Fruit fly (Drosophila melanogaster): ENCODE results near the gene CtsK1.

CtsK1 gene

dm6 chr3L:13965502-13965843 is 28.6 kb upstream of the CtsK1 start:
- TF ChIP-seq CG15336 (GFP tag; IDR thresholded peaks at IDR 0.05) (0 out of 2 replicates have a peak, but pooled peaks have one; percentile 5), CG8632 (GFP tag; optimal IDR thresholded peaks at IDR 0.05) (no peak)

DNA sequence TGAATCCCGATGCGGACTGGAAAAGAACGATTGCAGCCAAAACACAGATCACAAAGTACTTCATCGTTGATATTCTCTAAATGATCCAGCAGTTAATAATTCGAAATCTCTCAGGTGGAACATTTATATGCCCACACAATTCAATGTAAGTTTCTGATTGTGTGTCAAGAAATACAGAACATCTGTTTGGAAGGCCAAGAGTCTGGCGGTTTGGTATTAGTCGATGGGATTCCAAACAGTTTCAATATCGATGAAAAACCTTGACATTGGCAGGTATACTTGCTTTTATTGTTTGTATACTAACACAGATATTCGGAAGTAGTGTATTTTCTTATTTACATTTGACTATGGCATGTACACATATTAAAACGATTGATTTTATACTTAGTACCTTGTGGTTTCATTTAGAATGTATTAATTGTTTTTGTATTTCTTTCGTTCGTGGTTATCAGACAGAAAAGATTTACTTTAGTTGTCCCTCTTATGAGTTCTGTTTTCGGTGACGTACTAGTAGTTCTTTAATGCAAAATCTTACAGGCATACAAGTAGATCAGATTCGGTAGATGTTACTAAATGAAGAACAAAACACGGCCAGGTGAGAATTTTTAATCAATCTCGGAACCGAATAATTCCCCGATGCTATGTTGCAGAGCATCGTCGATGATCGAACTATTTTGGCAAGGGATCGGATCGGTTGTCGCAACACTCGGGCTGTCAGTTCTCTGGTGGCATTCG is 20.5 kb upstream of the CtsK1 start, which contains the start of the genes CG13738 and Hsc70-1:
Gene CG13738, minus strand, starts transcription at position 101 of the 735 bp plus-strand sequence.
Gene Hsc70-1, plus strand, starts transcription at position 685 of the 735 bp plus-strand sequence.
- TF ChIP-seq topi (GFP tag; optimal IDR thresholded peaks at IDR 0.05) (no peak), CG10631 (GFP tag; optimal IDR thresholded peaks at IDR 0.05) (no peak), CG16779 (tag; optimal IDR thresholded peaks at IDR 0.05) (no peak), Sox14 (GFP tag; optimal IDR thresholded peaks at IDR 0.05) (no peak)

DNA sequence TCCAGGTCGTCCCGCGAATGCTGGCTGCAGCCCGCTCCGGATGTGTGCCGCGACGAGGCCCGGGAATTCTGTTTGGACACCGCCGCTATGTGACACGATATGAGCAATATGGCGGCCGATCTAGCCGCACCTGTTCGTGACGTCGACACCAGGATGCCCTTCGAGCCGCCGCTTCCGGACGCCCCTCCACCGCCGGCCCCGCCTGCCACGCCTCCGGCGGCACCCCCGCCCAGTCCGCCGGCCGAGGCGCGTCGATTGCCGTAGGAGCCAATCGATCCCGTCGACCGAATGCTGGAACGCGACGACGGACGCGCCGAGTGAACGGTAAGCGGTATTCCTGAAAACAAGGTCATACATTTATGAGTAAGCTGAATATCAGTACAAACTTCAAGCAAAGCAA is 11.5 kb upstream of the CtsK1 start:
- TF ChIP-seq CG11762 (GFP tag; optimal IDR thresholded peaks at IDR 0.05; ENCODE audit: insufficient read depth) (no peak), Sox15 (GFP tag; optimal IDR thresholded peaks at IDR 0.05) (no peak), topi (GFP tag; optimal IDR thresholded peaks at IDR 0.05) (no peak), Eip93F (GFP tag; optimal IDR thresholded peaks at IDR 0.05) (no peak), fd85E (GFP tag; optimal IDR thresholded peaks at IDR 0.05) (no peak), Smox (GFP tag; optimal IDR thresholded peaks at IDR 0.05) (no peak)

DNA sequence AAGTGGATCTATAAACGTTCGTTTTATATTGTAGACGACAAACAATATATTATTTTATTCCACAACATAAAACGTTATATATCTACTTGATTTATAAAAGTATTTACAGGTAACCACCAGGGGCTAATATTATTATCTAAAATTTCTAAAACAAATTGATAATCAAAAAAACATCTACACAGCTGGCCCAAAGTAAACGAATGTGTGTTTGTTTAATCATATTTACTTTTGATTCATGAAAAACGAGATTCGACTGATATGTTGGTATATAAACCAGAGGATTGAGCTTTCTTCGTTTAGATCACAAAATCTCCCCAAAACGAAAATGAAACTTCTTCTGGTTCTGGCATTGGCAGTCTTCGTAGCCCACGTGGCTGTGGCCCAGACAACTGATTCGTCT is 7.7 kb upstream of the CtsK1 start, which contains the start of gene CG17362:
Gene CG17362, plus strand, starts transcription at position 291 of the 400 bp plus-strand sequence.
- TF ChIP-seq CG6854 (GFP tag; optimal IDR thresholded peaks at IDR 0.05) = no peak
- no peak for TF ChIP-seq Sox15 (GFP tag; optimal IDR thresholded peaks at IDR 0.05)
- no peak for TF ChIP-seq CG6808 (GFP tag; optimal IDR thresholded peaks at IDR 0.05)
- TF ChIP-seq CG6792 (GFP tag; optimal IDR thresholded peaks at IDR 0.05) = no peak
- TF ChIP-seq CG9139 (GFP tag; optimal IDR thresholded peaks at IDR 0.05) = no peak
- no peak for TF ChIP-seq esn (GFP tag; optimal IDR thresholded peaks at IDR 0.05)
- no peak for TF ChIP-seq CG3032 (tag; optimal IDR thresholded peaks at IDR 0.05)
- no peak for TF ChIP-seq cyc (GFP tag; optimal IDR thresholded peaks at IDR 0.05)
- TF ChIP-seq Hr39 (GFP tag; optimal IDR thresholded peaks at IDR 0.05) = no peak
- TF ChIP-seq CG11294 (GFP tag; IDR thresholded peaks at IDR 0.05) = no peak
- TF ChIP-seq CG31627 (GFP tag; optimal IDR thresholded peaks at IDR 0.05) = no peak
- TF ChIP-seq CG10631 (GFP tag; optimal IDR thresholded peaks at IDR 0.05) = no peak
- TF ChIP-seq pdm3 (GFP tag; optimal IDR thresholded peaks at IDR 0.05) = no peak
- no peak for TF ChIP-seq topi (GFP tag; optimal IDR thresholded peaks at IDR 0.05)

dm6 chr3L:13987578-13987977 is 6.5 kb upstream of the CtsK1 start, which contains the start of gene CG9040:
Gene CG9040 (plus strand): TSS chr3L:13987878.
- TF ChIP-seq CG6792 (GFP tag; optimal IDR thresholded peaks at IDR 0.05) = no peak
- no peak for TF ChIP-seq Eip93F (GFP tag; optimal IDR thresholded peaks at IDR 0.05)
- no peak for TF ChIP-seq achi (GFP tag; optimal IDR thresholded peaks at IDR 0.05)
- no peak for TF ChIP-seq CG10631 (GFP tag; optimal IDR thresholded peaks at IDR 0.05)

- TF ChIP-seq dac (GFP tag; optimal IDR thresholded peaks at IDR 0.05) = no peak
- TF ChIP-seq CG6808 (GFP tag; optimal IDR thresholded peaks at IDR 0.05) = no peak
- no peak for TF ChIP-seq CG11902 (GFP tag; optimal IDR thresholded peaks at IDR 0.05)
- no peak for TF ChIP-seq CG11294 (GFP tag; IDR thresholded peaks at IDR 0.05)
- no peak for TF ChIP-seq CG3919 (GFP tag; optimal IDR thresholded peaks at IDR 0.05)
- no peak for TF ChIP-seq Blimp-1 (GFP tag; optimal IDR thresholded peaks at IDR 0.05)
- no peak for TF ChIP-seq Gug (GFP tag; IDR thresholded peaks at IDR 0.05)
- no peak for TF ChIP-seq svp (GFP tag)
- TF ChIP-seq OdsH (GFP tag; optimal IDR thresholded peaks at IDR 0.05) = no peak
These were observed 2.7 kb upstream of the CtsK1 start for dm6 chr3L:13991314-13991713.

Measured in whole organism, prepupa.